Worm (Caenorhabditis elegans): ENCODE results near the gene C05B5.1.

The C05B5.1 gene

DNA sequence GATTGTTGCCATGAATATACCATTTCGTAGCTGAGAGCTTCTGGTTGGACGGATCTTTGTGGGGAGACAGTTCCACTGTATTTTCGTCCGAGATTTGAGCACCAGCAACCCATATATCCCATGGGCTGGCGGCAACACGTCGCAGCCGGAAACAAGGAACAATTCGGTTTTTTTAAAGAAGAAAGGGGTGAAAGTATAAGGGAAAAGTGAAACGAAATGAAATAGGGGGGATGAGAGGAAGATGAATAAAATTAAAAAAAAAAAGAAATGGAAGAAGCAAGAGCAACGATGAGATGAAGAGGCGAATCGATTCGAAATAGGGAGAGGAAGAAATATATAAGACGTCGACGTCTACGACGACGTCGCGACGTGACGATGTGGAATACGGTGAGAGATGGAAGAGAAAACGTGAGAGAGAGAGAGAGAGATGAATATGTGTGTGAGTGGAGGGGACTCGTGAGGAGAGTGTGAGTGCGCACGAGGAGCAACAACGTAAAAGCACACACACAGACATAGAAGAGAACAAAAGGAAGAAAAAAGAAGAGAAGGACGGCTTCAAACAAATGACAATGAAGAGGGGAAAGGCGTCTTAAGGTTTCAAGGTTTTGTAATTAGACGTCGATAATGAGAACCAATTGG lies 28.3 kb upstream of the C05B5.1 start, which contains the start of gene rgs-1 (continued):
- TF ChIP-seq fos-1 (tag; optimal IDR thresholded peaks at IDR 0.05): no peak
- no peak for TF ChIP-seq alr-1 (tag; optimal IDR thresholded peaks at IDR 0.05; ENCODE audit: borderline replicate concordance)
- peak; percentile 61 for TF ChIP-seq dsc-1 (tag; optimal IDR thresholded peaks at IDR 0.05)
- no peak for TF ChIP-seq efl-3 (GFP tag; optimal IDR thresholded peaks at IDR 0.05)
- TF ChIP-seq unc-30 (tag; optimal IDR thresholded peaks at IDR 0.05): no peak
- no peak for TF ChIP-seq pag-3 (tag; optimal IDR thresholded peaks at IDR 0.05; ENCODE audit: borderline replicate concordance, insufficient read depth)
- TF ChIP-seq mef-2 (tag; optimal IDR thresholded peaks at IDR 0.05): no peak
- TF ChIP-seq nhr-90 (tag; optimal IDR thresholded peaks at IDR 0.05; ENCODE audit: poor library complexity): no peak
- peak; percentile 49 for TF ChIP-seq mep-1 (tag; optimal IDR thresholded peaks at IDR 0.05)
- no peak for TF ChIP-seq nhr-28 (tag; optimal IDR thresholded peaks at IDR 0.05)
- peak; percentile 79 for TF ChIP-seq fkh-8 (tag; optimal IDR thresholded peaks at IDR 0.05)
- peak; percentile 38 to 49 for TF ChIP-seq efl-1 (optimal IDR thresholded peaks at IDR 0.05)
- TF ChIP-seq efl-1 (GFP tag; optimal IDR thresholded peaks at IDR 0.05 in 1 of 2): no peak
- TF ChIP-seq skn-1 (tag; optimal IDR thresholded peaks at IDR 0.05): peak; percentile 24
- peak; percentile 61 for TF ChIP-seq nhr-47 (tag; optimal IDR thresholded peaks at IDR 0.05)
- no peak for TF ChIP-seq nhr-84 (tag; optimal IDR thresholded peaks at IDR 0.05)
- TF ChIP-seq aha-1 (tag; optimal IDR thresholded peaks at IDR 0.05): no peak
- TF ChIP-seq hlh-4 (tag; optimal IDR thresholded peaks at IDR 0.05): no peak
- no peak for TF ChIP-seq ces-1 (GFP tag; optimal IDR thresholded peaks at IDR 0.05)
- peak; percentile 10 for TF ChIP-seq egl-13 (tag; optimal IDR thresholded peaks at IDR 0.05)
- TF ChIP-seq ceh-90 (tag; optimal IDR thresholded peaks at IDR 0.05): no peak
- peak; percentile 33 for TF ChIP-seq tbx-2 (tag; optimal IDR thresholded peaks at IDR 0.05)
- 0 out of 2 replicates have a peak, but pooled peaks have one; percentile 6 for TF ChIP-seq isw-1 (GFP tag; IDR thresholded peaks at IDR 0.05)

DNA sequence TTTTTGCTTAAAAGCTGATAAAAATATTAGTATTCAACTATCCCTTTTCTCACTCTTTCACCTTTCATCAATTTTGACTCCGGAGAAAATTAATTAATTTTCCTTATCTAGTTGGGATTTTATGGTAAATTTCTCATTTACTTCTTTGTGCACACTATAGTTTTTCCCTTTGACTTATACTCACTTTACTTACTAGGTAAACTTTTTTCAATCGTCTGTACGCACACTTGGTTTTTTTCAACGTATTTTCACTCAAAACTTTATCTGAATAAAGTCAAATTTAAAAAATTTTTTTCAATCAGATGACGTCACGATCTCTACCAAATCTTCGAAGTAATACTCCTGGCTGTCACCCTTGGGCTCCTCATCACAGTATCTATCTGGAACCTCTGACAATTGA lies 23.9 kb upstream of the C05B5.1 start, which contains the start of gene C05B5.16:
C05B5.16 (plus strand) TSS at position 301 of the 400 bp plus-strand sequence.
- TF ChIP-seq ceh-82 (tag; optimal IDR thresholded peaks at IDR 0.05): no peak
- TF ChIP-seq nhr-20 (tag; optimal IDR thresholded peaks at IDR 0.05): no peak
- no peak for TF ChIP-seq zip-4 (GFP tag; optimal IDR thresholded peaks at IDR 0.05)
- TF ChIP-seq mdl-1 (tag; optimal IDR thresholded peaks at IDR 0.05): no peak
- TF ChIP-seq sox-4 (tag; optimal IDR thresholded peaks at IDR 0.05): no peak
- TF ChIP-seq C16A3.4 (tag; optimal IDR thresholded peaks at IDR 0.05): no peak
- TF ChIP-seq nhr-47 (tag; optimal IDR thresholded peaks at IDR 0.05): no peak
- no peak for TF ChIP-seq pax-3 (tag; optimal IDR thresholded peaks at IDR 0.05)
- TF ChIP-seq Y116A8C.19 (tag; optimal IDR thresholded peaks at IDR 0.05; ENCODE audit: borderline replicate concordance): no peak
- TF ChIP-seq nhr-90 (tag; optimal IDR thresholded peaks at IDR 0.05; ENCODE audit: poor library complexity): no peak
- no peak for TF ChIP-seq C34B4.2 (tag; optimal IDR thresholded peaks at IDR 0.05)
- TF ChIP-seq jun-1 (tag; optimal IDR thresholded peaks at IDR 0.05): no peak
- no peak for TF ChIP-seq tbx-2 (tag; optimal IDR thresholded peaks at IDR 0.05)

DNA sequence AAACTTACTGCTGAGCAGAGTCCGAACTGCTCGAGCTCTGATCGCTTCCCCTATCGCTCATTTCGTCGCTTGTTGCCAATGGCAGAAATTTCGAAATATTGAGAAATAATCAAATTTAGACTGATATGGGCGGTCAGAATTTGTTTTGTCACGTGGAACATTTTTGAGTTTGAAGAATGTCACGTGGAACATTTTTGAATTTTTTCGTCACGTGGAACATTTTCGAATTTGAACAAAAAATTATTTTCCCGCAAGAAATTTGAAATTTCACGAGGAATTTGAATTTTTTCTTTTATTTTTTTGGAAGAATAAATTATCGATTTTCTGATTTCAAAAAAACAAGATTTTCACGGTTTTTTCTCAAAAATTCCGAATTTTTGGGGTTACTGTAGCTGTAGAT lies 21.9 kb upstream of the C05B5.1 start, which contains the start of gene fbxa-155:
fbxa-155 (minus strand) TSS at position 101 of the 400 bp plus-strand sequence.
- no peak for TF ChIP-seq mep-1 (tag; optimal IDR thresholded peaks at IDR 0.05)
- no peak for TF ChIP-seq ces-1 (GFP tag; optimal IDR thresholded peaks at IDR 0.05)
- TF ChIP-seq snpc-4 (tag; optimal IDR thresholded peaks at IDR 0.05): no peak
- no peak for TF ChIP-seq lin-15B (tag; optimal IDR thresholded peaks at IDR 0.05)
- no peak for TF ChIP-seq rnt-1 (tag; optimal IDR thresholded peaks at IDR 0.05)
- no peak for TF ChIP-seq unc-62 (GFP tag; optimal IDR thresholded peaks at IDR 0.05)
- no peak for TF ChIP-seq irx-1 (tag; optimal IDR thresholded peaks at IDR 0.05)
- TF ChIP-seq ets-5 (GFP tag; IDR thresholded peaks at IDR 0.05): no peak
- TF ChIP-seq C16A3.4 (tag; optimal IDR thresholded peaks at IDR 0.05): no peak
- TF ChIP-seq hlh-17 (GFP tag; optimal IDR thresholded peaks at IDR 0.05; ENCODE audit: borderline replicate concordance): no peak
- TF ChIP-seq ceh-88 (GFP tag; IDR thresholded peaks at IDR 0.05): no peak
- no peak for TF ChIP-seq blmp-1 (tag; optimal IDR thresholded peaks at IDR 0.05)
- no peak for TF ChIP-seq xbp-1 (tag; optimal IDR thresholded peaks at IDR 0.05)
- TF ChIP-seq aly-2 (tag; optimal IDR thresholded peaks at IDR 0.05): no peak
- no peak for TF ChIP-seq nhr-71 (tag; optimal IDR thresholded peaks at IDR 0.05)
- TF ChIP-seq ama-1 (optimal IDR thresholded peaks at IDR 0.05): no peak
- TF ChIP-seq lin-14 (GFP tag; optimal IDR thresholded peaks at IDR 0.05): no peak
- TF ChIP-seq zag-1 (tag; optimal IDR thresholded peaks at IDR 0.05): no peak
- TF ChIP-seq C04F5.9 (tag; optimal IDR thresholded peaks at IDR 0.05): no peak
- no peak for TF ChIP-seq jun-1 (tag; optimal IDR thresholded peaks at IDR 0.05)

All from whole organism, L1 larva.